Worm (Caenorhabditis elegans) whole organism, mixed stage, embryonic: ENCODE data around the gene cct-1.

Experiments used
- M03D4.4 ChIP-seq: sonication (generic microtip); optimal IDR thresholded peaks from 2 replicates; lab custom pipeline; 2017; ENCODE audit warnings: mild to moderate bottlenecking, missing genetic modification characterization, missing compliant biosample characterization
- bed-3 ChIP-seq: fragments of 200-800 bp; sonication (Bioruptor generic); optimal IDR thresholded peaks from 3 replicates; lab custom pipeline; 2018; ENCODE audit warnings: mild to moderate bottlenecking, missing genetic modification characterization, moderate library complexity, missing compliant biosample characterization
- blmp-1 ChIP-seq: fragments of 150-350 bp; optimal IDR thresholded peaks from 2 replicates; lab custom pipeline; 2014; ENCODE audit warnings: missing biosample characterization, missing genetic modification characterization
- ceh-39 ChIP-seq: fragments of 150-350 bp; optimal IDR thresholded peaks from 2 replicates; lab custom pipeline; 2014; ENCODE audit warnings: missing biosample characterization, missing genetic modification characterization
- ceh-43 ChIP-seq: fragments of 200-800 bp; sonication (Bioruptor generic); optimal IDR thresholded peaks from 2 replicates; lab custom pipeline; 2018; ENCODE audit warnings: mild to moderate bottlenecking, missing genetic modification characterization, moderate library complexity, missing compliant biosample characterization
- ceh-83 ChIP-seq: fragments of 200-800 bp; sonication (Bioruptor generic); optimal IDR thresholded peaks from 2 replicates; lab custom pipeline; 2018; ENCODE audit warnings: mild to moderate bottlenecking, missing genetic modification characterization, missing compliant biosample characterization
- elt-1 ChIP-seq: sonication (generic microtip); optimal IDR thresholded peaks from 2 replicates; lab custom pipeline; 2017; ENCODE audit warnings: missing genetic modification characterization, mild to moderate bottlenecking, missing compliant biosample characterization, antibody characterized with exemption, moderate library complexity, borderline replicate concordance; ENCODE audit not compliant: insufficient read depth
- elt-3 ChIP-seq: fragments of 150-350 bp; optimal IDR thresholded peaks from 2 replicates; lab custom pipeline; 2014; ENCODE audit warnings: missing biosample characterization, missing genetic modification characterization
- flh-1 ChIP-seq: fragments of 200-800 bp; sonication (Bioruptor generic); optimal IDR thresholded peaks from 2 replicates; lab custom pipeline; 2018; ENCODE audit warnings: mild to moderate bottlenecking, missing genetic modification characterization, moderate library complexity, missing compliant biosample characterization
- ham-2 ChIP-seq: fragments of 200-800 bp; sonication (Bioruptor generic); optimal IDR thresholded peaks from 2 replicates; lab custom pipeline; 2018; ENCODE audit warnings: mild to moderate bottlenecking, missing genetic modification characterization, missing compliant biosample characterization
- hlh-1 ChIP-seq: fragments of 150-350 bp; optimal IDR thresholded peaks from 2 replicates; lab custom pipeline; 2014; ENCODE audit warnings: missing biosample characterization, missing genetic modification reagents, missing genetic modification characterization
- lin-13 ChIP-seq: fragments of 150-350 bp; optimal IDR thresholded peaks from 2 replicates; lab custom pipeline; 2014; ENCODE audit warnings: missing biosample characterization, missing genetic modification characterization
- lin-32 ChIP-seq: fragments of 200-800 bp; sonication (Bioruptor generic); optimal IDR thresholded peaks from 2 replicates; lab custom pipeline; 2018; ENCODE audit warnings: mild to moderate bottlenecking, missing genetic modification characterization, missing compliant biosample characterization
- lsy-2 ChIP-seq: fragments of 150-350 bp; optimal IDR thresholded peaks from 2 replicates; lab custom pipeline; 2014; ENCODE audit warnings: missing biosample characterization, missing genetic modification characterization
- mab-5 ChIP-seq: fragments of 150-350 bp; optimal IDR thresholded peaks from 2 replicates; lab custom pipeline; 2014; ENCODE audit warnings: missing biosample characterization, missing genetic modification characterization
- mep-1 ChIP-seq: fragments of 150-350 bp; optimal IDR thresholded peaks from 2 replicates; lab custom pipeline; 2017; ENCODE audit warnings: missing biosample characterization, missing genetic modification reagents, missing genetic modification characterization, inconsistent platforms
- nhr-2 ChIP-seq: fragments of 150-350 bp; optimal IDR thresholded peaks from 2 replicates; lab custom pipeline; 2014; ENCODE audit warnings: missing biosample characterization, missing genetic modification characterization
- nhr-237 ChIP-seq: fragments of 150-350 bp; optimal IDR thresholded peaks from 2 replicates; lab custom pipeline; 2014; ENCODE audit warnings: missing biosample characterization, missing genetic modification characterization
- nhr-28 ChIP-seq: fragments of 150-350 bp; optimal IDR thresholded peaks from 2 replicates; lab custom pipeline; 2014; ENCODE audit warnings: missing biosample characterization, missing genetic modification characterization
- nhr-76 ChIP-seq: sonication (generic microtip); optimal IDR thresholded peaks from 2 replicates; lab custom pipeline; 2017; ENCODE audit warnings: missing biosample characterization, missing genetic modification characterization
- sem-2 ChIP-seq: fragments of 200-800 bp; sonication (Bioruptor generic); optimal IDR thresholded peaks from 2 replicates; lab custom pipeline; 2018; ENCODE audit warnings: mild to moderate bottlenecking, missing genetic modification characterization, missing compliant biosample characterization
- unc-120 ChIP-seq: sonication (generic microtip); optimal IDR thresholded peaks from 2 replicates; lab custom pipeline; 2017; ENCODE audit warnings: missing genetic modification characterization, missing compliant biosample characterization; ENCODE audit not compliant: poor library complexity, severe bottlenecking
- unc-39 ChIP-seq: fragments of 150-350 bp; optimal IDR thresholded peaks from 2 replicates; lab custom pipeline; 2014; ENCODE audit warnings: missing biosample characterization, missing genetic modification characterization
- unc-62 ChIP-seq: fragments of 150-350 bp; optimal IDR thresholded peaks from 2 replicates; lab custom pipeline; 2014; ENCODE audit warnings: missing biosample characterization, missing genetic modification reagents, missing genetic modification characterization
- zip-8 ChIP-seq: fragments of 150-350 bp; optimal IDR thresholded peaks from 2 replicates; lab custom pipeline; 2014; ENCODE audit warnings: missing biosample characterization, missing genetic modification characterization
- ztf-11 ChIP-seq: fragments of 150-350 bp; optimal IDR thresholded peaks from 2 replicates; lab custom pipeline; 2014; ENCODE audit warnings: missing biosample characterization, missing genetic modification characterization

The cct-1 gene

DNA sequence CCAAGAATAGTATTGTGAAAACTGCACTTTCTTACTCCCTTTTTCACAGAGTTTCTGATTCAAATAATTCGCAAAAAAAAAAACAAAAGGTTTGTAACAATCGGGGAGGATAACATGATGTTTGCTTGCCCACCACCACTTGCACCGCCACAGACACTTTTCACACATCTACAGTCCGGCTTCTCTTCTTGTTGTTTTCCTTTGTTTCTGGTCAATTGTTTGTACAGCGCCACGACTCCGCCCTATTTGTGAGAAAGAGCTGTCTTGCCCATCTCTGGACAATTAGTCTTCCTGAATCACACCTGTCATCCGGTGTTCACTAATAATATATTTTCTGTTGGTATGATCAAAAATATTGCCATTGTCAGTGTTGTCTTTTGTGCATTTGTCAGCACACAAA lies 45.7 kb downstream of the cct-1 start, which contains the start of gene M110.9:
Gene M110.9, plus strand, starts transcription at position 301 of the 400 bp plus-strand sequence.
- TF ChIP-seq ceh-39 (tag; lab: Kevin White, UChicago) = no peak
- no peak for TF ChIP-seq flh-1
- TF ChIP-seq unc-39 (tag; lab: Kevin White, UChicago) = no peak
- TF ChIP-seq unc-120 (tag; lab: Kevin White, UChicago) = no peak
- TF ChIP-seq unc-62 (GFP tag; lab: Kevin White, UChicago) = no peak
- TF ChIP-seq M03D4.4 (tag; lab: Kevin White, UChicago) = no peak
- TF ChIP-seq nhr-237 = no peak
- no peak for TF ChIP-seq lin-13 (tag; lab: Kevin White, UChicago)
- TF ChIP-seq ceh-43 (GFP tag; lab: Kevin White, UChicago) = no peak
- no peak for TF ChIP-seq ham-2 (GFP tag; lab: Kevin White, UChicago)
- no peak for TF ChIP-seq hlh-1
- no peak for TF ChIP-seq mab-5 (tag; lab: Kevin White, UChicago)
- TF ChIP-seq nhr-28 = no peak
- TF ChIP-seq ceh-83 (GFP tag; lab: Kevin White, UChicago) = no peak
- TF ChIP-seq zip-8 = no peak
- no peak for TF ChIP-seq blmp-1
- no peak for TF ChIP-seq bed-3 (GFP tag; lab: Kevin White, UChicago)
- TF ChIP-seq, all 35 proteins: peak for 0

ce11 chrII:8232489-8232888 lies 47.2 kb downstream of the cct-1 start, which contains the start of gene M110.7:
M110.7 (plus strand) TSS chrII:8232789.
- TF ChIP-seq mab-5 (tag; lab: Kevin White, UChicago) (no peak), nhr-76 (no peak), ceh-83 (GFP tag; lab: Kevin White, UChicago) (no peak), lsy-2 (no peak), ztf-11 (no peak), elt-1 (no peak), zip-8 (no peak), lin-32 (GFP tag; lab: Kevin White, UChicago) (no peak), nhr-237 (no peak), blmp-1 (no peak), unc-62 (GFP tag; lab: Kevin White, UChicago) (no peak), unc-120 (tag; lab: Kevin White, UChicago) (no peak), elt-3 (no peak), mep-1 (tag; lab: Kevin White, UChicago) (no peak), nhr-2 (no peak), sem-2 (GFP tag; lab: Kevin White, UChicago) (no peak), ceh-39 (tag; lab: Kevin White, UChicago) (no peak), M03D4.4 (tag; lab: Kevin White, UChicago) (no peak), ham-2 (GFP tag; lab: Kevin White, UChicago) (no peak)
